Worm (Caenorhabditis elegans): ENCODE data around the gene F29B9.5.

ce11 chrIV:4692463-4692862 is 40.2 kb downstream of the F29B9.5 start, which contains the start of gene spe-51:
- TF ChIP-seq elt-1 (tag; optimal IDR thresholded peaks at IDR 0.05): no peak
- no peak for TF ChIP-seq ama-1 (optimal IDR thresholded peaks at IDR 0.05)
- TF ChIP-seq elt-3 (tag; optimal IDR thresholded peaks at IDR 0.05): no peak
- no peak for TF ChIP-seq ceh-16 (tag; optimal IDR thresholded peaks at IDR 0.05)
- TF ChIP-seq skn-1 (tag; optimal IDR thresholded peaks at IDR 0.05): no peak
- TF ChIP-seq lin-13 (GFP tag; optimal IDR thresholded peaks at IDR 0.05): no peak
- no peak for TF ChIP-seq blmp-1 (tag; optimal IDR thresholded peaks at IDR 0.05; ENCODE audit: insufficient read depth)
- no peak for TF ChIP-seq ztf-11 (tag; optimal IDR thresholded peaks at IDR 0.05)
- TF ChIP-seq egl-27 (tag; optimal IDR thresholded peaks at IDR 0.05): no peak
- TF ChIP-seq nhr-12 (tag; optimal IDR thresholded peaks at IDR 0.05): no peak
- no peak for TF ChIP-seq snpc-4 (tag; optimal IDR thresholded peaks at IDR 0.05)
- TF ChIP-seq crh-2 (tag; optimal IDR thresholded peaks at IDR 0.05): no peak

All from whole organism, L2 larva.